Worm (Caenorhabditis elegans) whole organism, L1 larva: ENCODE measurements around the gene Y48B6A.1.

Experiments
- jun-1 ChIP-seq: fragments of 150-350 bp; optimal IDR thresholded peaks from 2 replicates; lab custom pipeline; 2014; ENCODE audit warnings: missing biosample characterization, missing genetic modification reagents, missing genetic modification characterization
- tlp-1 ChIP-seq: fragments of 150-350 bp; optimal IDR thresholded peaks from 2 replicates; lab custom pipeline; 2014; ENCODE audit warnings: missing biosample characterization, missing genetic modification characterization

DNA sequence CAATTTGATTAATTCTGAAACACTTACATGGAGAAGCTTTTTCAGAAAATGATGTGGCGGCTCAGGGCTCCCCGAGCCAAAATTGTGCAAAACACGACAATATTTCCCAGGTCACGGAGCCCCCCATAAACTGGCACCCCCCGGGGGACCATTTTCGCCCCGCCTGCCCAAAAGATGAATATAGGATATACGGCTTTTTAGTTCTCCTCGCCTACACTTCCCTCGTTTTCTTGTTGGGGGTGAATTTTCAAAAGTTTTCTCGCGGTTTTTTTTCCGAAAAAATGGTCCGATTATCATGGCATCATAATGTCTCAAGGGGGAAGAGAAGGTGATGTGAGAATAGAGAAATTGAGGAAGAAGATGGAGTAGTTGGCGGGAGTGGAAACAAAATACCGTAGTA, 32.1 kb downstream of the Y48B6A.1 start, which contains the start of gene K09E4.4:
- TF ChIP-seq jun-1 (tag; lab: Kevin White, UChicago) (no peak), tlp-1 (no peak)
